Worm (Caenorhabditis elegans) whole organism, L4/young adult: ENCODE measurements around the gene let-653.

ENCODE experiments used
- W03F9.2 ChIP-seq: fragments of 150-350 bp; optimal IDR thresholded peaks from 2 replicates; lab custom pipeline; 2014; ENCODE audit warnings: missing biosample characterization, missing genetic modification characterization
- dao-5 ChIP-seq: sonication (generic microtip); optimal IDR thresholded peaks from 2 replicates; lab custom pipeline; 2016; ENCODE audit warnings: missing genotype, missing genetic modification characterization, moderate library complexity, missing compliant biosample characterization
- him-1 ChIP-seq: sonication (generic microtip); optimal IDR thresholded peaks from 2 replicates; lab custom pipeline; 2016; ENCODE audit warnings: missing genotype, missing genetic modification reagents, missing genetic modification characterization, missing compliant biosample characterization

DNA sequence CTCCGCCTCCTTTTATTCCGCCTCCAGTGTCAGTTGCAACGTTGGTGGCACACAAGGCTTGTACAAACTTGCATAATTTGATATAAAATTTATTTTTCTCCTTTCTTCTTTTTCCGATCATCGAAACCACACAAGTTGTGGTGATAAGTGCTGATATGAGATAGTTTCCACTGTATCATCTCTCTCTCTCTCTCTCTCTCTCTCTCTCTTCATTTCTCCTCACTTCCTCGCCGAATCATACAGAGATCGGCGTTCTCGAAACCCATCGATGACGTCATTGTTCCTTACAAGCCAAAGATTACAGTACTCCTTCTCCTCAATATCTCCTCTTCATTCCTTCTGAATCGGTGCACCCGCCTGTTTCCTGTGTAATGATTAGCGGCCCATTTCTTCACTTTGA lies 13.9 kb downstream of the let-653 start, which contains the start of gene nhr-43:
- TF ChIP-seq him-1 (tag; lab: Kevin White, UChicago) (no peak), dao-5 (no peak), W03F9.2 (tag; lab: Kevin White, UChicago) (no peak)
